Worm (Caenorhabditis elegans) whole organism, early embryonic: ENCODE measurements around the gene sre-18.

ENCODE experiments used
- ama-1 ChIP-seq: fragments of 150-350 bp; optimal IDR thresholded peaks from 2 replicates; lab custom pipeline; 2014
- ets-7 ChIP-seq: sonication (generic microtip); optimal IDR thresholded peaks from 2 replicates; lab custom pipeline; 2016; ENCODE audit warnings: missing genotype, missing genetic modification characterization, missing compliant biosample characterization
- flt-1 ChIP-seq: fragments of 200-800 bp; sonication (Bioruptor generic); IDR thresholded peaks from 2 replicates; pipeline ENCODE4 v1.3.6; 2022; ENCODE audit warnings: missing genetic modification characterization, missing compliant biosample characterization
- hmbx-1 ChIP-seq: sonication (generic microtip); optimal IDR thresholded peaks from 2 replicates; lab custom pipeline; 2016; ENCODE audit warnings: mild to moderate bottlenecking, missing genetic modification characterization, missing compliant biosample characterization
- scrt-1 ChIP-seq: fragments of 200-800 bp; sonication (Bioruptor generic); IDR thresholded peaks from 2 replicates; pipeline ENCODE4 v1.3.6; 2022; ENCODE audit warnings: missing genetic modification characterization, missing compliant biosample characterization
- tbx-11 ChIP-seq: fragments of 200-800 bp; sonication (Bioruptor generic); IDR thresholded peaks from 2 replicates; pipeline ENCODE4 v1.3.6; 2022; ENCODE audit warnings: missing genetic modification characterization, missing compliant biosample characterization

DNA sequence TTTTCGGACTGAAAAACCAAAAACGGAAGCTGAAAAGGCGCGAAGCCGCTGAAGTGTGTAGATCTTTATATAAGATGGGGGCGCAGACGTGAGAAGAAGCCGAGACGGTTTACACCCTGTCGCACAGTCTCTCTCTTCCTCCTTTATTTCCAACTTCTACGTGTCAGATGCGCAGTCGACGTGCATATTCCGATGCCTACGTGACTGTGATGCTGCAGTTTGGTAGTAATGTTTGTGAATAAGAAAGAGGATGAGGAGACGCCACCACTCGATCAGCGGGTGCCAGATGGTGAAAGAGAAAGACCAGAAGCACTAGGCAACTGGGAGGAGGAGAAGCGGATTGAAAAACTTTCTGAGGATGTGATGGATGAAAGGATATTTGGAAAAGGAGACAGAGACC, 11.3 kb downstream of the sre-18 start:
- TF ChIP-seq tbx-11 (GFP tag; lab: Robert Waterston, UW), result no peak
- TF ChIP-seq ama-1 (lab: Kevin White, UChicago), result no peak
- TF ChIP-seq flt-1, result no peak
- no peak for TF ChIP-seq hmbx-1 (tag; lab: Kevin White, UChicago)
- TF ChIP-seq ets-7 (tag; lab: Kevin White, UChicago), result no peak
- TF ChIP-seq scrt-1 (GFP tag; lab: Robert Waterston, UW), result no peak
